Fruit fly (Drosophila melanogaster) whole organism, embryonic: ENCODE measurements around the gene IFT52.
A peak's percentile ranks its signal among the peaks of the same experiment; 100 is the strongest.

Experiments
- Abd-B ChIP-seq: fragments of 200-800 bp; sonication (Bioruptor generic); optimal IDR thresholded peaks from 2 replicates; lab custom pipeline; 2018; ENCODE audit warnings: missing biosample characterization, mild to moderate bottlenecking, missing genetic modification characterization, moderate library complexity
- Aef1 ChIP-seq: fragments of 200-800 bp; sonication (Bioruptor generic); IDR thresholded peaks from 3 replicates; pipeline ENCODE4 v1.3.6; 2022; ENCODE audit warnings: missing biosample characterization, missing genetic modification characterization
- Bdp1 ChIP-seq: fragments of 200-800 bp; sonication (Bioruptor generic); optimal IDR thresholded peaks from 3 replicates; lab custom pipeline; 2016; ENCODE audit warnings: missing biosample characterization, missing genetic modification characterization
- CG13296 ChIP-seq: fragments of 200-800 bp; sonication (Bioruptor generic); optimal IDR thresholded peaks from 3 replicates; lab custom pipeline; 2018; ENCODE audit warnings: missing biosample characterization, mild to moderate bottlenecking, missing genetic modification characterization
- CG1602 ChIP-seq: fragments of 200-800 bp; sonication (Bioruptor generic); optimal IDR thresholded peaks from 3 replicates; lab custom pipeline; 2016; ENCODE audit warnings: missing biosample characterization, missing genetic modification characterization
- CG2712 ChIP-seq: fragments of 200-800 bp; optimal IDR thresholded peaks from 3 replicates; lab custom pipeline; 2019; ENCODE audit warnings: missing biosample characterization, mild to moderate bottlenecking, missing genetic modification characterization, moderate library complexity
- CG32772 ChIP-seq: fragments of 200-800 bp; sonication (Bioruptor generic); IDR thresholded peaks from 2 replicates; pipeline ENCODE4 v1.3.6; 2022; ENCODE audit warnings: missing biosample characterization, missing genetic modification characterization
- CG33213 ChIP-seq: fragments of 200-800 bp; sonication (Bioruptor generic); optimal IDR thresholded peaks from 3 replicates; lab custom pipeline; 2016; ENCODE audit warnings: missing biosample characterization, missing genetic modification characterization
- CG4617 ChIP-seq: fragments of 200-800 bp; sonication (Bioruptor generic); optimal IDR thresholded peaks from 3 replicates; lab custom pipeline; 2016; ENCODE audit warnings: missing biosample characterization, missing genetic modification characterization, borderline replicate concordance
- CG4730 ChIP-seq: fragments of 200-800 bp; sonication (Bioruptor generic); IDR thresholded peaks from 2 replicates; pipeline ENCODE4 v1.3.6; 2022; ENCODE audit warnings: missing biosample characterization, missing genetic modification characterization
- CG8089 ChIP-seq: fragments of 200-800 bp; sonication (Bioruptor generic); optimal IDR thresholded peaks from 3 replicates; lab custom pipeline; 2016; ENCODE audit warnings: missing biosample characterization, missing genetic modification characterization
- CG9797 ChIP-seq: fragments of 200-800 bp; sonication (Bioruptor generic); optimal IDR thresholded peaks from 3 replicates; lab custom pipeline; 2018; ENCODE audit warnings: missing biosample characterization, mild to moderate bottlenecking, missing genetic modification characterization
- CoRest ChIP-seq: fragments of 200-800 bp; sonication (Bioruptor generic); optimal IDR thresholded peaks from 3 replicates; lab custom pipeline; 2018; ENCODE audit warnings: missing biosample characterization, mild to moderate bottlenecking, missing genetic modification characterization, moderate library complexity
- Dbx ChIP-seq: fragments of 200-800 bp; sonication (Bioruptor generic); IDR thresholded peaks from 3 replicates; pipeline ENCODE4 v1.3.6; 2022; ENCODE audit warnings: missing biosample characterization, missing genetic modification characterization
- Dfd ChIP-seq, 2 experiments: fragments of >200 bp; optimal IDR thresholded peaks; 2 replicates each; lab custom pipeline; 2017; ENCODE audit warnings: missing biosample characterization in 2 of 2, missing genetic modification characterization in 2 of 2
- Dip3 ChIP-seq: fragments of 200-800 bp; sonication (Bioruptor generic); optimal IDR thresholded peaks from 3 replicates; lab custom pipeline; 2016; ENCODE audit warnings: missing biosample characterization, missing genetic modification characterization
- Doc3 ChIP-seq: fragments of 200-800 bp; sonication (Bioruptor generic); IDR thresholded peaks from 3 replicates; pipeline ENCODE4 v1.3.6; 2022; ENCODE audit warnings: missing biosample characterization, missing genetic modification characterization; ENCODE audit not compliant: partially characterized antibody
- E2f2 ChIP-seq: fragments of 200-800 bp; sonication (Bioruptor generic); IDR thresholded peaks from 2 replicates; pipeline ENCODE4 v1.3.6; 2022; ENCODE audit warnings: missing biosample characterization, missing genetic modification characterization
- HLH4C ChIP-seq: fragments of 200-800 bp; sonication (Bioruptor generic); IDR thresholded peaks from 3 replicates; pipeline ENCODE4 v1.3.6; 2022; ENCODE audit warnings: missing biosample characterization, missing genetic modification characterization; ENCODE audit not compliant: partially characterized antibody
- Hey ChIP-seq: fragments of 200-800 bp; sonication (Bioruptor generic); optimal IDR thresholded peaks from 3 replicates; lab custom pipeline; 2018; ENCODE audit warnings: missing biosample characterization, mild to moderate bottlenecking, missing genetic modification characterization
- HmgD ChIP-seq: fragments of 200-800 bp; sonication (Bioruptor generic); optimal IDR thresholded peaks from 3 replicates; lab custom pipeline; 2016; ENCODE audit warnings: missing biosample characterization, missing genetic modification characterization
- Lpt ChIP-seq: fragments of >200 bp; optimal IDR thresholded peaks from 2 replicates; lab custom pipeline; 2018; ENCODE audit warnings: missing biosample characterization, missing genetic modification characterization
- Mad ChIP-seq: fragments of 200-800 bp; sonication (Bioruptor generic); optimal IDR thresholded peaks from 2 replicates; lab custom pipeline; 2016; ENCODE audit warnings: missing biosample characterization, missing genetic modification characterization
- NC2β ChIP-seq: fragments of 200-800 bp; sonication (Bioruptor generic); optimal IDR thresholded peaks from 2 replicates; lab custom pipeline; 2016; ENCODE audit warnings: missing biosample characterization, missing genetic modification characterization
- Oli ChIP-seq: fragments of 200-800 bp; sonication (Bioruptor generic); optimal IDR thresholded peaks from 2 replicates; lab custom pipeline; 2018; ENCODE audit warnings: missing biosample characterization, mild to moderate bottlenecking, missing genetic modification characterization, moderate library complexity
- Sin3A ChIP-seq: fragments of >200 bp; optimal IDR thresholded peaks from 2 replicates; lab custom pipeline; 2018
- Sry-δ ChIP-seq: fragments of 200-800 bp; sonication (Bioruptor generic); optimal IDR thresholded peaks from 2 replicates; lab custom pipeline; 2016; ENCODE audit warnings: missing biosample characterization, missing genetic modification characterization
- Trl ChIP-seq, 3 experiments: fragments of >200 bp in 2 of 3; fragments of 200-800 bp in 1 of 3; sonication (Bioruptor generic) in 1 of 3; optimal IDR thresholded peaks; 2 replicates in 1 of 3; 3 replicates in 2 of 3; lab custom pipeline; 2016 to 2017; ENCODE audit warnings: missing biosample characterization in 1 of 3, missing genetic modification characterization in 1 of 3
- ara ChIP-seq: fragments of 200-800 bp; sonication (Bioruptor generic); IDR thresholded peaks from 2 replicates; pipeline ENCODE4 v1.3.6; 2022; ENCODE audit warnings: missing biosample characterization, missing genetic modification characterization
- cg ChIP-seq: fragments of 200-800 bp; sonication (Bioruptor generic); optimal IDR thresholded peaks from 3 replicates; lab custom pipeline; 2019; ENCODE audit warnings: missing biosample characterization, mild to moderate bottlenecking, missing genetic modification characterization, moderate library complexity
- ci ChIP-seq: fragments of 200-800 bp; sonication (Bioruptor generic); IDR thresholded peaks from 3 replicates; pipeline ENCODE4 v1.3.6; 2022; ENCODE audit warnings: missing biosample characterization, missing genetic modification characterization
- dmrt11E ChIP-seq: fragments of 200-800 bp; sonication (Bioruptor generic); optimal IDR thresholded peaks from 3 replicates; lab custom pipeline; 2018; ENCODE audit warnings: missing biosample characterization, mild to moderate bottlenecking, missing genetic modification characterization, moderate library complexity
- dmrt99B ChIP-seq: fragments of 200-800 bp; sonication (Bioruptor generic); optimal IDR thresholded peaks from 2 replicates; lab custom pipeline; 2018; ENCODE audit warnings: missing biosample characterization, mild to moderate bottlenecking, missing genetic modification characterization, moderate library complexity
- dpn ChIP-seq, 2 experiments: fragments of 200-800 bp; sonication (Bioruptor generic); optimal IDR thresholded peaks; 3 replicates each; lab custom pipeline; 2016; ENCODE audit warnings: missing biosample characterization in 2 of 2, missing genetic modification characterization in 2 of 2
- hbn ChIP-seq: fragments of 200-800 bp; sonication (Bioruptor generic); IDR thresholded peaks from 2 replicates; pipeline ENCODE4 v1.3.6; 2022; ENCODE audit warnings: missing biosample characterization, missing genetic modification characterization; ENCODE audit not compliant: partially characterized antibody
- insv ChIP-seq, 2 experiments: fragments of 200-800 bp; sonication (Bioruptor generic); optimal IDR thresholded peaks; 3 replicates each; lab custom pipeline; 2016 to 2018; ENCODE audit warnings: missing biosample characterization in 2 of 2, missing genetic modification characterization in 2 of 2
- lola ChIP-seq, 3 experiments: fragments of >200 bp in 2 of 3; fragments of 200-800 bp in 1 of 3; sonication (Bioruptor generic) in 1 of 3; optimal IDR thresholded peaks; 2 replicates each; lab custom pipeline; 2017 to 2019; ENCODE audit warnings: missing biosample characterization in 3 of 3, missing genetic modification characterization in 3 of 3, mild to moderate bottlenecking in 1 of 3, moderate library complexity in 1 of 3
- luna ChIP-seq: fragments of 200-800 bp; sonication (Bioruptor generic); optimal IDR thresholded peaks from 2 replicates; lab custom pipeline; 2016; ENCODE audit warnings: missing biosample characterization, missing genetic modification characterization
- oc ChIP-seq: fragments of 200-800 bp; sonication (Bioruptor generic); optimal IDR thresholded peaks from 2 replicates; lab custom pipeline; 2018; ENCODE audit warnings: missing biosample characterization, mild to moderate bottlenecking, missing genetic modification characterization, moderate library complexity
- pb ChIP-seq: fragments of 200-800 bp; sonication (Bioruptor generic); optimal IDR thresholded peaks from 3 replicates; lab custom pipeline; 2016; ENCODE audit warnings: missing biosample characterization, missing genetic modification characterization
- prd ChIP-seq, 3 experiments: fragments of >200 bp in 2 of 3; fragments of 200-800 bp in 1 of 3; sonication (Bioruptor generic) in 1 of 3; optimal IDR thresholded peaks in 2 of 3; IDR thresholded peaks in 1 of 3; 2 replicates in 2 of 3; 3 replicates in 1 of 3; pipeline versions ENCODE4 v1.3.6 to Lab custom; 2017 to 2022; ENCODE audit warnings: missing biosample characterization in 1 of 3, missing genetic modification characterization in 1 of 3
- tup ChIP-seq: fragments of 200-800 bp; sonication (Bioruptor generic); optimal IDR thresholded peaks from 2 replicates; lab custom pipeline; 2016; ENCODE audit warnings: missing biosample characterization, mild to moderate bottlenecking, missing genetic modification characterization, moderate library complexity
- unc-4 ChIP-seq: fragments of 200-800 bp; sonication (Bioruptor generic); IDR thresholded peaks from 2 replicates; pipeline ENCODE4 v1.3.6; 2022; ENCODE audit warnings: missing biosample characterization, missing genetic modification characterization; ENCODE audit not compliant: partially characterized antibody
- vnd ChIP-seq: fragments of 200-800 bp; sonication (Bioruptor generic); IDR thresholded peaks from 3 replicates; pipeline ENCODE4 v1.3.6; 2022; ENCODE audit warnings: missing biosample characterization, missing genetic modification characterization; ENCODE audit not compliant: partially characterized antibody
- wek ChIP-seq: fragments of 200-800 bp; sonication (Bioruptor generic); optimal IDR thresholded peaks from 3 replicates; lab custom pipeline; 2018; ENCODE audit warnings: missing biosample characterization, mild to moderate bottlenecking, missing genetic modification characterization, moderate library complexity
- zen ChIP-seq: fragments of 200-800 bp; sonication (Bioruptor generic); optimal IDR thresholded peaks from 3 replicates; lab custom pipeline; 2018; ENCODE audit warnings: missing biosample characterization, mild to moderate bottlenecking, missing genetic modification characterization, moderate library complexity
- zen2 ChIP-seq: fragments of 200-800 bp; sonication (Bioruptor generic); IDR thresholded peaks from 3 replicates; pipeline ENCODE4 v1.3.6; 2022; ENCODE audit warnings: missing biosample characterization, missing genetic modification characterization; ENCODE audit not compliant: partially characterized antibody

The IFT52 gene

dm6 chr2L:6561463-6562357, 4.4 kb upstream of the IFT52 start, which contains the start of the genes Trmt6 and Ent2 (continued):
- TF ChIP-seq E2f2 (GFP tag; lab: Robert Waterston, UW), result peak; percentile 79
- TF ChIP-seq Dfd (GFP tag; optimal IDR thresholded peaks at IDR 0.05; lab: Kevin White, UChicago), result peak in 1 of 2 experiments; percentile 8
- TF ChIP-seq wek, result peak; percentile 86
- TF ChIP-seq dmrt11E, result peak; percentile 87
- TF ChIP-seq lola (GFP tag; optimal IDR thresholded peaks at IDR 0.05; lab: Kevin White, UChicago), result peak in 1 of 3 experiments; percentile 87
- TF ChIP-seq CG2712 (tag; lab: Kevin White, UChicago), result peak; percentile 94
- TF ChIP-seq CG4617 (GFP tag; lab: Kevin White, UChicago), result peak; percentile 91
- TF ChIP-seq Aef1, result peak; percentile 98
- TF ChIP-seq CG9797 (GFP tag; lab: Kevin White, UChicago), result peak; percentile 24
- TF ChIP-seq CG1602 (GFP tag; lab: Kevin White, UChicago), result peak; percentile 95
- TF ChIP-seq luna (GFP tag; lab: Kevin White, UChicago), result peak; percentile 92
- TF ChIP-seq Oli (tag; lab: Kevin White, UChicago), result peak; percentile 95
- peak; percentile 94 for TF ChIP-seq dmrt99B (tag; lab: Kevin White, UChicago)
- TF ChIP-seq zen (tag; lab: Kevin White, UChicago), result peak; percentile 88
- peak; percentile 97 for TF ChIP-seq Dbx (GFP tag; lab: Robert Waterston, UW)
- TF ChIP-seq ara (GFP tag; lab: Robert Waterston, UW), result peak; percentile 97
- no peak for TF ChIP-seq prd (optimal IDR thresholded peaks at IDR 0.05; lab: Kevin White, UChicago)
- peak; percentile 99 for TF ChIP-seq prd (GFP tag; IDR thresholded peaks at IDR 0.05; lab: Robert Waterston, UW)
- peak; percentile 91 for TF ChIP-seq CG8089 (GFP tag; lab: Kevin White, UChicago)
- TF ChIP-seq CoRest (tag; lab: Kevin White, UChicago), result peak; percentile 96
- TF ChIP-seq oc (tag; lab: Kevin White, UChicago), result peak; percentile 88
- TF ChIP-seq insv (GFP tag; optimal IDR thresholded peaks at IDR 0.05; lab: Kevin White, UChicago), result peak in 1 of 2 experiments; percentile 50
- TF ChIP-seq zen2, result no peak
- TF ChIP-seq Mad (GFP tag; lab: Kevin White, UChicago), result peak; percentile 93
- TF ChIP-seq Sry-δ (GFP tag; lab: Kevin White, UChicago), result peak; percentile 68
- TF ChIP-seq CG33213 (GFP tag; lab: Kevin White, UChicago), result peak; percentile 92
- TF ChIP-seq Sin3A, result peak; percentile 2
- TF ChIP-seq Dip3 (GFP tag; lab: Kevin White, UChicago), result peak; percentile 97
- TF ChIP-seq Trl (optimal IDR thresholded peaks at IDR 0.05; lab: Kevin White, UChicago), result no peak
- TF ChIP-seq Trl (GFP tag; optimal IDR thresholded peaks at IDR 0.05; lab: Kevin White, UChicago), result peak; percentile 98
- TF ChIP-seq Lpt (GFP tag; lab: Kevin White, UChicago), result no peak
- peak; percentile 92 for TF ChIP-seq pb (GFP tag; lab: Kevin White, UChicago)
- TF ChIP-seq NC2β (GFP tag; lab: Kevin White, UChicago), result peak; percentile 93
- TF ChIP-seq CG4730, result peak; percentile 97
- TF ChIP-seq dpn (GFP tag; optimal IDR thresholded peaks at IDR 0.05; lab: Kevin White, UChicago), result peak; percentile 98
- TF ChIP-seq CG32772 (GFP tag; lab: Robert Waterston, UW), result peak; percentile 98
- TF ChIP-seq ci, result peak; percentile 98
- peak; percentile 97 for TF ChIP-seq Abd-B (GFP tag; lab: Kevin White, UChicago)
- TF ChIP-seq tup, result peak; percentile 90
- no peak for TF ChIP-seq cg
- TF ChIP-seq CG13296, result peak; percentile 89
- peak; percentile 77 for TF ChIP-seq Hey
- TF ChIP-seq Doc3 (GFP tag; lab: Robert Waterston, UW), result no peak
- no peak for TF ChIP-seq HLH4C
- TF ChIP-seq Bdp1 (GFP tag; lab: Kevin White, UChicago), result peak; percentile 87
- TF ChIP-seq hbn (GFP tag; lab: Robert Waterston, UW), result no peak
- no peak for TF ChIP-seq unc-4 (GFP tag; lab: Robert Waterston, UW)
- TF ChIP-seq HmgD (GFP tag; lab: Kevin White, UChicago), result peak; percentile 96
- no peak for TF ChIP-seq vnd (GFP tag; lab: Robert Waterston, UW)
